Worm (Caenorhabditis elegans): Measurements from ENCODE around the gene F13D12.3.

DNA sequence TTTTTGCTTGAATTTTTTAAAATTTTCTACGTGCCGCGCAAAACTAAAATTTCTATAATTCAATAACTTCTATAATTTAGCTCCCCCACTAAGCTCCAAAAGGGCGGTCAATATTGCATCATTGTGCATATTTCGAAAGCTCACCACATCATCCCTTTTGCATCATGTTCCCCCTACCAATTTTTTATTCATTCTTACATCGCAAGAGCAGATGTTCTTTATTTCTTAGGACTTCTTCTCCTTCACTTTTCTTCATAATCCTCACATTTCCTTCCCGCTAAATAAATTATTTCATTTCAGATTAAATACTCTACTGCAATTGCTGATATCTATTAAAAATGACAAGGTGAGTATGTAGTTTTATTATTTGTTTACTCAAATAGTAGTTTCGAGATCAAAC, 3.7 kb downstream of the F13D12.3 start, which contains the start of gene ldh-1:
- TF ChIP-seq lin-39 (tag; optimal IDR thresholded peaks at IDR 0.05) (no peak), fkh-10 (GFP tag; optimal IDR thresholded peaks at IDR 0.05) (no peak), ceh-82 (tag; optimal IDR thresholded peaks at IDR 0.05) (no peak), elt-2 (tag; optimal IDR thresholded peaks at IDR 0.05) (no peak), ZK546.5 (tag; optimal IDR thresholded peaks at IDR 0.05) (no peak)

Measured in whole organism, L3 larva.